Fruit fly (Drosophila melanogaster): ENCODE measurements around the gene CG34163.

DNA sequence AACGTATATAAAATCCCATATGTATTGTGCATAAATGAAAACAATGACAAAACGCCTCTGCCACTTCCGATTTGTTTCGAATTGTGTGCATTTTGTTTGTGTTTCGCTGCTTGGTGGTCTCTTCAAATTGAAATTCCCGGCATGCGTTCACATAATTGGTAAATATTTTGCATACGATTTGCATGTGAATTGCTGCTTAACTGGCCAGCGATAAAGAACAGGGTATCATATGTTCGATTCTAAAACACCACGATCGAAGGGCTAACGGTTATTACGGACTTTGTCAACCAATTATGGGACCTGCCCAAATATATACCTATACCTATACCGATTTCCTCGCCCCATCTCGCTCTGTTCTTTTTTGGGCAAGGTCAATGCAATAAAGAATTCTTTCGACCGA is 40.0 kb downstream of the CG34163 start:
- TF ChIP-seq CTCF (optimal IDR thresholded peaks at IDR 0.05) (no peak), CG8478 (optimal IDR thresholded peaks at IDR 0.05) (no peak)
